Worm (Caenorhabditis elegans) whole organism, L1 larva: ENCODE data around the gene sto-1.

Experiments
- C04F5.9 ChIP-seq: sonication (generic microtip); optimal IDR thresholded peaks from 2 replicates; lab custom pipeline; 2016; ENCODE audit warnings: missing genetic modification characterization, missing compliant biosample characterization
- Y116A8C.19 ChIP-seq: sonication (generic microtip); optimal IDR thresholded peaks from 2 replicates; lab custom pipeline; 2016; ENCODE audit warnings: missing compliant biosample characterization, missing genetic modification characterization, borderline replicate concordance
- aly-2 ChIP-seq: fragments of 150-350 bp; optimal IDR thresholded peaks from 2 replicates; lab custom pipeline; 2014; ENCODE audit warnings: missing biosample characterization, missing genetic modification characterization
- ama-1 ChIP-seq: fragments of 150-350 bp; optimal IDR thresholded peaks from 2 replicates; lab custom pipeline; 2014
- blmp-1 ChIP-seq: fragments of 150-350 bp; optimal IDR thresholded peaks from 2 replicates; lab custom pipeline; 2014; ENCODE audit warnings: missing biosample characterization, missing genetic modification characterization
- ceh-88 ChIP-seq: fragments of 200-800 bp; sonication (Bioruptor generic); IDR thresholded peaks from 2 replicates; pipeline ENCODE4 v1.3.6; 2022; ENCODE audit warnings: missing genetic modification characterization, missing compliant biosample characterization
- ceh-90 ChIP-seq: sonication (generic microtip); optimal IDR thresholded peaks from 2 replicates; lab custom pipeline; 2016; ENCODE audit warnings: missing genetic modification characterization, missing compliant biosample characterization
- dpl-1 ChIP-seq, 3 experiments: fragments of 150-350 bp in 2 of 3; sonication (generic microtip) in 1 of 3; optimal IDR thresholded peaks; 2 replicates each; lab custom pipeline; 2014 to 2017; ENCODE audit warnings: missing biosample characterization in 3 of 3, missing genetic modification characterization in 3 of 3, missing genetic modification reagents in 3 of 3
- dsc-1 ChIP-seq: sonication (generic microtip); optimal IDR thresholded peaks from 2 replicates; lab custom pipeline; 2016; ENCODE audit warnings: mild to moderate bottlenecking, missing genetic modification characterization, missing compliant biosample characterization
- efl-1 ChIP-seq, 4 experiments: fragments of 150-350 bp; optimal IDR thresholded peaks in 3 of 4; peaks in 1 of 4; 1 replicate in 1 of 4; 2 replicates in 3 of 4; lab custom pipeline; 2014; ENCODE audit warnings: missing biosample characterization in 2 of 4, missing genetic modification characterization in 2 of 4, missing genetic modification reagents in 2 of 4
- efl-3 ChIP-seq: fragments of 200-800 bp; sonication (Bioruptor generic); optimal IDR thresholded peaks from 2 replicates; lab custom pipeline; 2018; ENCODE audit warnings: mild to moderate bottlenecking, missing genetic modification characterization, missing compliant biosample characterization
- egl-13 ChIP-seq: sonication (generic microtip); optimal IDR thresholded peaks from 2 replicates; lab custom pipeline; 2016; ENCODE audit warnings: missing genotype, missing genetic modification reagents, missing genetic modification characterization, missing compliant biosample characterization
- egl-27 ChIP-seq, 2 experiments: fragments of 150-350 bp in 1 of 2; sonication (generic microtip); optimal IDR thresholded peaks; 3 replicates each; lab custom pipeline; 2017 to 2018; ENCODE audit warnings: missing biosample characterization in 2 of 2, missing genetic modification characterization in 2 of 2, missing genetic modification reagents in 2 of 2
- elt-2 ChIP-seq: sonication (generic microtip); optimal IDR thresholded peaks from 2 replicates; lab custom pipeline; 2016; ENCODE audit warnings: missing genetic modification characterization, mild to moderate bottlenecking, inconsistent platforms, missing compliant biosample characterization, missing genetic modification reagents
- ets-5 ChIP-seq: fragments of 200-800 bp; sonication (Bioruptor generic); IDR thresholded peaks from 2 replicates; pipeline ENCODE4 v1.3.6; 2022; ENCODE audit warnings: missing genetic modification characterization, missing compliant biosample characterization
- fkh-10 ChIP-seq: sonication (generic microtip); optimal IDR thresholded peaks from 2 replicates; lab custom pipeline; 2017; ENCODE audit warnings: missing biosample characterization, missing genetic modification reagents, missing genetic modification characterization
- grh-1 ChIP-seq: fragments of 200-800 bp; sonication (Bioruptor generic); IDR thresholded peaks from 2 replicates; pipeline ENCODE4 v1.3.6; 2022; ENCODE audit warnings: missing genetic modification reagents, missing genetic modification characterization, missing compliant biosample characterization
- hlh-17 ChIP-seq: fragments of 200-800 bp; sonication (Bioruptor generic); optimal IDR thresholded peaks from 2 replicates; lab custom pipeline; 2018; ENCODE audit warnings: missing genetic modification characterization, mild to moderate bottlenecking, missing compliant biosample characterization, moderate library complexity, borderline replicate concordance
- hlh-4 ChIP-seq: sonication (generic microtip); optimal IDR thresholded peaks from 2 replicates; lab custom pipeline; 2016; ENCODE audit warnings: mild to moderate bottlenecking, missing genetic modification characterization, missing compliant biosample characterization
- irx-1 ChIP-seq: sonication (generic microtip); optimal IDR thresholded peaks from 2 replicates; lab custom pipeline; 2016; ENCODE audit warnings: missing genetic modification characterization, missing compliant biosample characterization
- jun-1 ChIP-seq: fragments of 150-350 bp; optimal IDR thresholded peaks from 2 replicates; lab custom pipeline; 2014; ENCODE audit warnings: missing biosample characterization, missing genetic modification reagents, missing genetic modification characterization
- lin-13 ChIP-seq: fragments of 150-350 bp; optimal IDR thresholded peaks from 2 replicates; lab custom pipeline; 2014; ENCODE audit warnings: missing biosample characterization, missing genetic modification reagents, missing genetic modification characterization
- lin-14 ChIP-seq: fragments of 200-800 bp; sonication (Bioruptor generic); optimal IDR thresholded peaks from 2 replicates; lab custom pipeline; 2018; ENCODE audit warnings: mild to moderate bottlenecking, missing genetic modification characterization, moderate library complexity, missing compliant biosample characterization
- lin-15B ChIP-seq: fragments of 150-350 bp; sonication (generic microtip); optimal IDR thresholded peaks from 3 replicates; lab custom pipeline; 2014; ENCODE audit warnings: missing biosample characterization, missing genetic modification characterization
- lin-35 ChIP-seq, 2 experiments: fragments of 150-350 bp; optimal IDR thresholded peaks; 2 replicates each; lab custom pipeline; 2014; ENCODE audit warnings: missing biosample characterization in 2 of 2, missing genetic modification characterization in 2 of 2, missing genetic modification reagents in 2 of 2
- lir-3 ChIP-seq: sonication (generic microtip); optimal IDR thresholded peaks from 2 replicates; lab custom pipeline; 2016; ENCODE audit warnings: mild to moderate bottlenecking, missing genetic modification characterization, moderate library complexity, missing compliant biosample characterization; ENCODE audit not compliant: poor library complexity
- mab-9 ChIP-seq: fragments of 200-800 bp; sonication (Bioruptor generic); IDR thresholded peaks from 2 replicates; pipeline ENCODE4 v1.3.6; 2022; ENCODE audit warnings: missing genetic modification reagents, missing genetic modification characterization, missing compliant biosample characterization
- mdl-1 ChIP-seq, 2 experiments: fragments of 150-350 bp; optimal IDR thresholded peaks; 2 replicates each; lab custom pipeline; 2014 to 2017; ENCODE audit warnings: missing biosample characterization in 2 of 2, missing genetic modification characterization in 2 of 2, inconsistent platforms in 1 of 2
- nhr-11 ChIP-seq: fragments of 150-350 bp; optimal IDR thresholded peaks from 2 replicates; lab custom pipeline; 2014; ENCODE audit warnings: missing biosample characterization, missing genetic modification characterization
- nhr-19 ChIP-seq: fragments of 200-800 bp; sonication (Bioruptor generic); conservative IDR thresholded peaks from 2 replicates; pipeline ENCODE4 v1.3.6; 2022; ENCODE audit warnings: missing genetic modification characterization, missing compliant biosample characterization
- nhr-20 ChIP-seq: sonication (generic microtip); optimal IDR thresholded peaks from 2 replicates; lab custom pipeline; 2016; ENCODE audit warnings: mild to moderate bottlenecking, missing genetic modification characterization, missing compliant biosample characterization
- nhr-28 ChIP-seq: fragments of 150-350 bp; optimal IDR thresholded peaks from 2 replicates; lab custom pipeline; 2014; ENCODE audit warnings: missing biosample characterization, missing genetic modification characterization
- nhr-47 ChIP-seq: sonication (generic microtip); optimal IDR thresholded peaks from 2 replicates; lab custom pipeline; 2016; ENCODE audit warnings: mild to moderate bottlenecking, missing genetic modification characterization, moderate library complexity, missing compliant biosample characterization
- nhr-77 ChIP-seq: fragments of 150-350 bp; optimal IDR thresholded peaks from 2 replicates; lab custom pipeline; 2014; ENCODE audit warnings: missing biosample characterization, missing genetic modification characterization
- nhr-85 ChIP-seq: sonication (generic microtip); peaks from one replicate; lab custom pipeline; 2016; ENCODE audit warnings: missing genetic modification characterization, inconsistent platforms, missing compliant biosample characterization
- nhr-90 ChIP-seq: sonication (generic microtip); optimal IDR thresholded peaks from 2 replicates; lab custom pipeline; 2016; ENCODE audit warnings: mild to moderate bottlenecking, missing genetic modification characterization, missing compliant biosample characterization; ENCODE audit not compliant: poor library complexity
- pag-3 ChIP-seq: sonication (generic microtip); optimal IDR thresholded peaks from 2 replicates; lab custom pipeline; 2017; ENCODE audit warnings: missing genetic modification characterization, mild to moderate bottlenecking, missing compliant biosample characterization, antibody characterized with exemption, borderline replicate concordance; ENCODE audit not compliant: insufficient read depth
- pax-3 ChIP-seq: fragments of 200-800 bp; sonication (Bioruptor generic); optimal IDR thresholded peaks from 2 replicates; lab custom pipeline; 2018; ENCODE audit warnings: mild to moderate bottlenecking, missing genetic modification characterization, moderate library complexity, missing compliant biosample characterization
- snpc-4 ChIP-seq: fragments of 150-350 bp; optimal IDR thresholded peaks from 2 replicates; lab custom pipeline; 2014; ENCODE audit warnings: missing biosample characterization, missing genetic modification characterization
- snu-23 ChIP-seq: sonication (generic microtip); optimal IDR thresholded peaks from 2 replicates; lab custom pipeline; 2016; ENCODE audit warnings: missing genetic modification characterization, missing compliant biosample characterization
- sox-4 ChIP-seq: sonication (generic microtip); optimal IDR thresholded peaks from 2 replicates; lab custom pipeline; 2016; ENCODE audit warnings: missing genetic modification characterization, missing compliant biosample characterization
- sptf-1 ChIP-seq: fragments of 150-350 bp; optimal IDR thresholded peaks from 2 replicates; lab custom pipeline; 2014; ENCODE audit warnings: missing biosample characterization, missing genetic modification characterization
- sup-37 ChIP-seq: fragments of 200-800 bp; sonication (Bioruptor generic); optimal IDR thresholded peaks from 2 replicates; lab custom pipeline; 2018; ENCODE audit warnings: mild to moderate bottlenecking, missing genetic modification characterization, missing compliant biosample characterization
- tbx-2 ChIP-seq: sonication (generic microtip); optimal IDR thresholded peaks from 2 replicates; lab custom pipeline; 2016; ENCODE audit warnings: missing genetic modification characterization, missing compliant biosample characterization
- tlp-1 ChIP-seq: fragments of 150-350 bp; optimal IDR thresholded peaks from 2 replicates; lab custom pipeline; 2014; ENCODE audit warnings: missing biosample characterization, missing genetic modification characterization
- unc-30 ChIP-seq: sonication (generic microtip); optimal IDR thresholded peaks from 2 replicates; lab custom pipeline; 2017; ENCODE audit warnings: missing biosample characterization, missing genetic modification characterization
- unc-62 ChIP-seq: fragments of 150-350 bp; optimal IDR thresholded peaks from 2 replicates; lab custom pipeline; 2014; ENCODE audit warnings: missing biosample characterization, missing genetic modification reagents, missing genetic modification characterization
- unc-86 ChIP-seq: sonication (generic microtip); optimal IDR thresholded peaks from 2 replicates; lab custom pipeline; 2016; ENCODE audit warnings: missing genetic modification characterization, missing compliant biosample characterization
- unc-98 ChIP-seq: fragments of 200-800 bp; sonication (Bioruptor generic); IDR thresholded peaks from 2 replicates; pipeline ENCODE4 v1.3.6; 2022; ENCODE audit warnings: missing genetic modification characterization, missing compliant biosample characterization
- vab-15 ChIP-seq: sonication (generic microtip); optimal IDR thresholded peaks from 2 replicates; lab custom pipeline; 2017; ENCODE audit warnings: missing genotype, mild to moderate bottlenecking, missing genetic modification characterization, missing compliant biosample characterization
- xbp-1 ChIP-seq: sonication (generic microtip); optimal IDR thresholded peaks from 2 replicates; lab custom pipeline; 2016; ENCODE audit warnings: missing genetic modification characterization, missing compliant biosample characterization
- zip-4 ChIP-seq: fragments of 200-800 bp; sonication (Bioruptor generic); optimal IDR thresholded peaks from 2 replicates; lab custom pipeline; 2018; ENCODE audit warnings: mild to moderate bottlenecking, missing genetic modification characterization, moderate library complexity, missing compliant biosample characterization

Gene sto-1

ce11 chrX:7585610-7586259 lies 23.1 kb downstream of the sto-1 start, which contains the start of gene adt-2:
TSS of gene adt-2 (plus strand) at chrX:7586209.
- no peak for TF ChIP-seq nhr-47 (tag; lab: Kevin White, UChicago)
- TF ChIP-seq tlp-1 (tag; lab: Kevin White, UChicago), result no peak
- no peak for TF ChIP-seq C04F5.9 (tag; lab: Kevin White, UChicago)
- TF ChIP-seq mab-9 (GFP tag; lab: Robert Waterston, UW), result no peak
- TF ChIP-seq elt-2, result no peak
- TF ChIP-seq nhr-90 (tag; lab: Kevin White, UChicago), result peak; percentile 32
- TF ChIP-seq egl-27 (tag; optimal IDR thresholded peaks at IDR 0.05; lab: Kevin White, UChicago), result no peak
- TF ChIP-seq ceh-90 (tag; lab: Kevin White, UChicago), result no peak
- peak; percentile 43 for TF ChIP-seq nhr-20 (tag; lab: Kevin White, UChicago)
- no peak for TF ChIP-seq lin-15B (tag; lab: Kevin White, UChicago)
- no peak for TF ChIP-seq hlh-4 (tag; lab: Kevin White, UChicago)
- no peak for TF ChIP-seq nhr-11 (tag; lab: Kevin White, UChicago)
- no peak for TF ChIP-seq snpc-4 (tag; lab: Kevin White, UChicago)
- TF ChIP-seq sptf-1 (tag; lab: Kevin White, UChicago), result no peak
- no peak for TF ChIP-seq lir-3
- no peak for TF ChIP-seq irx-1 (tag; lab: Kevin White, UChicago)
- TF ChIP-seq grh-1 (GFP tag; lab: Robert Waterston, UW), result no peak
- TF ChIP-seq unc-62 (GFP tag; lab: Kevin White, UChicago), result no peak
- TF ChIP-seq unc-30 (tag; lab: Kevin White, UChicago), result no peak
- no peak for TF ChIP-seq sup-37 (GFP tag; lab: Kevin White, UChicago)
- TF ChIP-seq snu-23 (GFP tag; lab: Kevin White, UChicago), result peak; percentile 69
- no peak for TF ChIP-seq pax-3 (tag; lab: Kevin White, UChicago)
- no peak for TF ChIP-seq vab-15 (tag; lab: Kevin White, UChicago)
- TF ChIP-seq unc-98, result no peak
- peak; percentile 92 for TF ChIP-seq blmp-1 (tag; lab: Kevin White, UChicago)
- TF ChIP-seq nhr-28 (tag; lab: Kevin White, UChicago), result no peak
- peak; percentile 86 for TF ChIP-seq nhr-85 (tag; lab: Kevin White, UChicago)
- TF ChIP-seq zip-4, result no peak
- no peak for TF ChIP-seq nhr-19 (GFP tag; lab: Robert Waterston, UW)
- no peak for TF ChIP-seq egl-13
- no peak for TF ChIP-seq ets-5
- no peak for TF ChIP-seq efl-1 (optimal IDR thresholded peaks at IDR 0.05; lab: Kevin White, UChicago)
- TF ChIP-seq efl-1 (GFP tag; optimal IDR thresholded peaks at IDR 0.05 in 1 of 2; lab: Kevin White, UChicago), result peak in 1 of 2 experiments; percentile 42
- TF ChIP-seq xbp-1 (tag; lab: Kevin White, UChicago), result no peak
- TF ChIP-seq nhr-77 (tag; lab: Kevin White, UChicago), result no peak
- no peak for TF ChIP-seq aly-2 (tag; lab: Kevin White, UChicago)
- TF ChIP-seq dpl-1 (GFP tag; optimal IDR thresholded peaks at IDR 0.05; lab: Kevin White, UChicago), result no peak
- TF ChIP-seq ama-1 (lab: Kevin White, UChicago), result no peak
- TF ChIP-seq jun-1 (tag; lab: Kevin White, UChicago), result no peak
- TF ChIP-seq lin-35 (GFP tag; optimal IDR thresholded peaks at IDR 0.05; lab: Kevin White, UChicago), result peak in 1 of 2 experiments; percentile 51
- no peak for TF ChIP-seq fkh-10 (GFP tag; lab: Kevin White, UChicago)
- TF ChIP-seq pag-3 (tag; lab: Kevin White, UChicago), result no peak
- TF ChIP-seq efl-3, result no peak
- TF ChIP-seq lin-14, result peak; percentile 54
- no peak for TF ChIP-seq dsc-1 (tag; lab: Kevin White, UChicago)
- TF ChIP-seq lin-13 (GFP tag; lab: Kevin White, UChicago), result no peak
- peak in 1 of 2 experiments; percentile 29 for TF ChIP-seq mdl-1 (tag; optimal IDR thresholded peaks at IDR 0.05; lab: Kevin White, UChicago)
- TF ChIP-seq sox-4, result no peak
- no peak for TF ChIP-seq unc-86 (tag; lab: Kevin White, UChicago)
- no peak for TF ChIP-seq Y116A8C.19 (tag; lab: Kevin White, UChicago)
- TF ChIP-seq tbx-2 (tag; lab: Kevin White, UChicago), result peak; percentile 19
- no peak for TF ChIP-seq hlh-17 (GFP tag; lab: Kevin White, UChicago)
- TF ChIP-seq ceh-88 (GFP tag; lab: Robert Waterston, UW), result no peak
